Fruit fly (Drosophila melanogaster) whole organism, embryonic: Measurements from ENCODE around the gene Coq7.

Experiments used
- ATbp ChIP-seq: fragments of 200-800 bp; sonication (Bioruptor generic); optimal IDR thresholded peaks from 2 replicates; lab custom pipeline; 2017; ENCODE audit warnings: missing biosample characterization, mild to moderate bottlenecking, missing genetic modification characterization, missing genetic modification reagents
- Asciz ChIP-seq: fragments of 200-800 bp; sonication (Bioruptor generic); optimal IDR thresholded peaks from 2 replicates; lab custom pipeline; 2017; ENCODE audit warnings: missing biosample characterization, mild to moderate bottlenecking, missing genetic modification characterization, missing genetic modification reagents
- Atf3 ChIP-seq: fragments of 200-800 bp; sonication (Bioruptor generic); optimal IDR thresholded peaks from 3 replicates; lab custom pipeline; 2016; ENCODE audit warnings: missing biosample characterization, missing genetic modification characterization
- BtbVII ChIP-seq: fragments of 200-800 bp; sonication (Bioruptor generic); optimal IDR thresholded peaks from 3 replicates; lab custom pipeline; 2017; ENCODE audit warnings: missing biosample characterization, mild to moderate bottlenecking, missing genetic modification characterization
- CG10565 ChIP-seq: fragments of 200-800 bp; sonication (Bioruptor generic); optimal IDR thresholded peaks from 3 replicates; lab custom pipeline; 2016; ENCODE audit warnings: missing biosample characterization, mild to moderate bottlenecking, missing genetic modification characterization
- CG12219 ChIP-seq: fragments of 200-800 bp; sonication (Bioruptor generic); optimal IDR thresholded peaks from 3 replicates; lab custom pipeline; 2018; ENCODE audit warnings: missing biosample characterization, mild to moderate bottlenecking, missing genetic modification characterization
- CG17328 ChIP-seq: fragments of 200-800 bp; sonication (Bioruptor generic); IDR thresholded peaks from 2 replicates; pipeline ENCODE4 v1.3.6; 2022; ENCODE audit warnings: missing biosample characterization, missing genetic modification characterization
- CG17912 ChIP-seq: fragments of 200-800 bp; sonication (Bioruptor generic); optimal IDR thresholded peaks from 2 replicates; lab custom pipeline; 2018; ENCODE audit warnings: missing biosample characterization, mild to moderate bottlenecking, missing genetic modification characterization
- CG2129 ChIP-seq: fragments of 200-800 bp; sonication (Bioruptor generic); IDR thresholded peaks from 2 replicates; pipeline ENCODE4 v1.3.6; 2022; ENCODE audit warnings: missing biosample characterization, missing genetic modification characterization; ENCODE audit not compliant: partially characterized antibody
- CG2202 ChIP-seq: fragments of 200-800 bp; sonication (Bioruptor generic); optimal IDR thresholded peaks from 2 replicates; lab custom pipeline; 2018; ENCODE audit warnings: missing biosample characterization, mild to moderate bottlenecking, missing genetic modification characterization
- CG31365 ChIP-seq: fragments of 200-800 bp; sonication (Bioruptor generic); optimal IDR thresholded peaks from 2 replicates; lab custom pipeline; 2018; ENCODE audit warnings: missing biosample characterization, mild to moderate bottlenecking, missing genetic modification characterization
- CG32767 ChIP-seq: fragments of 200-800 bp; sonication (Bioruptor generic); IDR thresholded peaks from 2 replicates; pipeline ENCODE4 v1.3.6; 2022; ENCODE audit warnings: missing biosample characterization, missing genetic modification characterization
- CG3281 ChIP-seq: fragments of 200-800 bp; sonication (Bioruptor generic); optimal IDR thresholded peaks from 3 replicates; lab custom pipeline; 2017; ENCODE audit warnings: missing biosample characterization, mild to moderate bottlenecking, missing genetic modification characterization
- CG34224 ChIP-seq: fragments of 200-800 bp; sonication (Bioruptor generic); IDR thresholded peaks from 3 replicates; pipeline ENCODE4 v1.3.6; 2022; ENCODE audit warnings: missing biosample characterization, missing genetic modification characterization; ENCODE audit not compliant: partially characterized antibody
- CG3847 ChIP-seq: fragments of 200-800 bp; sonication (Bioruptor generic); IDR thresholded peaks from 2 replicates; pipeline ENCODE4 v1.3.6; 2022; ENCODE audit warnings: missing biosample characterization, missing genetic modification characterization
- CG42726 ChIP-seq: fragments of 200-800 bp; sonication (Bioruptor generic); IDR thresholded peaks from 2 replicates; pipeline ENCODE4 v1.3.6; 2022; ENCODE audit warnings: missing biosample characterization, missing genetic modification characterization; ENCODE audit not compliant: partially characterized antibody
- CG4617 ChIP-seq: fragments of 200-800 bp; sonication (Bioruptor generic); optimal IDR thresholded peaks from 3 replicates; lab custom pipeline; 2016; ENCODE audit warnings: missing biosample characterization, missing genetic modification characterization, borderline replicate concordance
- CG4854 ChIP-seq: fragments of 200-800 bp; sonication (Bioruptor generic); optimal IDR thresholded peaks from 2 replicates; lab custom pipeline; 2016; ENCODE audit warnings: missing biosample characterization, missing genetic modification characterization, inconsistent platforms
- CG6813 ChIP-seq: fragments of 200-800 bp; sonication (Bioruptor generic); optimal IDR thresholded peaks from 2 replicates; lab custom pipeline; 2017; ENCODE audit warnings: missing biosample characterization, missing genetic modification characterization, mild to moderate bottlenecking, moderate library complexity, missing genetic modification reagents
- CG8924 ChIP-seq: fragments of 200-800 bp; optimal IDR thresholded peaks from 3 replicates; lab custom pipeline; 2019; ENCODE audit warnings: missing biosample characterization, mild to moderate bottlenecking, missing genetic modification characterization, moderate library complexity
- CG9932 ChIP-seq: fragments of 200-800 bp; sonication (Bioruptor generic); IDR thresholded peaks from 2 replicates; pipeline ENCODE4 v1.3.6; 2022; ENCODE audit warnings: missing biosample characterization, missing genetic modification characterization
- E2f2 ChIP-seq: fragments of 200-800 bp; sonication (Bioruptor generic); IDR thresholded peaks from 2 replicates; pipeline ENCODE4 v1.3.6; 2022; ENCODE audit warnings: missing biosample characterization, missing genetic modification characterization
- Fer1 ChIP-seq: fragments of 200-800 bp; sonication (Bioruptor generic); optimal IDR thresholded peaks from 2 replicates; lab custom pipeline; 2017; ENCODE audit warnings: missing biosample characterization, mild to moderate bottlenecking, missing genetic modification characterization
- H15 ChIP-seq: fragments of 200-800 bp; sonication (Bioruptor generic); IDR thresholded peaks from 3 replicates; pipeline ENCODE4 v1.3.6; 2022; ENCODE audit warnings: missing biosample characterization, missing genetic modification characterization
- MTF-1 ChIP-seq: fragments of 200-800 bp; sonication (Bioruptor generic); optimal IDR thresholded peaks from 2 replicates; lab custom pipeline; 2018; ENCODE audit warnings: missing biosample characterization, mild to moderate bottlenecking, missing genetic modification characterization, borderline replicate concordance
- Meics ChIP-seq: fragments of 200-800 bp; sonication (Bioruptor generic); optimal IDR thresholded peaks from 2 replicates; lab custom pipeline; 2017; ENCODE audit warnings: missing biosample characterization, mild to moderate bottlenecking, missing genetic modification characterization
- Opbp ChIP-seq: fragments of 200-800 bp; sonication (Bioruptor generic); IDR thresholded peaks from 3 replicates; pipeline ENCODE4 v1.3.6; 2022; ENCODE audit warnings: missing biosample characterization, missing genetic modification characterization; ENCODE audit not compliant: partially characterized antibody
- Rfx ChIP-seq: fragments of 200-800 bp; sonication (Bioruptor generic); IDR thresholded peaks from 2 replicates; pipeline ENCODE4 v1.3.6; 2022; ENCODE audit warnings: missing biosample characterization, missing genetic modification characterization
- cad ChIP-seq: fragments of >200 bp; optimal IDR thresholded peaks from 2 replicates; lab custom pipeline; 2017; ENCODE audit warnings: missing biosample characterization, missing genetic modification characterization
- cato ChIP-seq: fragments of 200-800 bp; sonication (Bioruptor generic); optimal IDR thresholded peaks from 2 replicates; lab custom pipeline; 2016; ENCODE audit warnings: missing biosample characterization, missing genetic modification characterization, borderline replicate concordance
- dimm ChIP-seq: fragments of 200-800 bp; sonication (Bioruptor generic); IDR thresholded peaks from 2 replicates; pipeline ENCODE4 v1.3.6; 2022; ENCODE audit warnings: missing biosample characterization, missing genetic modification characterization
- dysf ChIP-seq: fragments of 200-800 bp; sonication (Bioruptor generic); IDR thresholded peaks from 3 replicates; pipeline ENCODE4 v1.3.6; 2022; ENCODE audit warnings: missing biosample characterization, missing genetic modification characterization
- fu2 ChIP-seq: fragments of 200-800 bp; sonication (Bioruptor generic); optimal IDR thresholded peaks from 2 replicates; lab custom pipeline; 2016; ENCODE audit warnings: missing biosample characterization, missing genetic modification characterization
- gce ChIP-seq: fragments of 200-800 bp; sonication (Bioruptor generic); IDR thresholded peaks from 3 replicates; pipeline ENCODE4 v1.3.6; 2022; ENCODE audit warnings: missing biosample characterization, missing genetic modification characterization
- hkb ChIP-seq, 2 experiments: fragments of 200-800 bp in 1 of 2; fragments of >200 bp in 1 of 2; sonication (Bioruptor generic) in 1 of 2; IDR thresholded peaks in 1 of 2; optimal IDR thresholded peaks in 1 of 2; 2 replicates each; pipeline versions ENCODE4 v1.3.6 to Lab custom; 2017 to 2022; ENCODE audit warnings: missing biosample characterization in 1 of 2, missing genetic modification characterization in 1 of 2
- kay ChIP-seq: fragments of 200-800 bp; sonication (Bioruptor generic); optimal IDR thresholded peaks from 2 replicates; lab custom pipeline; 2016; ENCODE audit warnings: missing biosample characterization, missing genetic modification characterization
- lilli ChIP-seq: fragments of 200-800 bp; sonication (Bioruptor generic); optimal IDR thresholded peaks from 3 replicates; lab custom pipeline; 2016; ENCODE audit warnings: missing biosample characterization, missing genetic modification characterization
- lola ChIP-seq, 3 experiments: fragments of >200 bp in 2 of 3; fragments of 200-800 bp in 1 of 3; sonication (Bioruptor generic) in 1 of 3; optimal IDR thresholded peaks; 2 replicates each; lab custom pipeline; 2017 to 2019; ENCODE audit warnings: missing biosample characterization in 3 of 3, missing genetic modification characterization in 3 of 3, mild to moderate bottlenecking in 1 of 3, moderate library complexity in 1 of 3
- maf-S ChIP-seq: fragments of 200-800 bp; sonication (Bioruptor generic); optimal IDR thresholded peaks from 2 replicates; lab custom pipeline; 2016; ENCODE audit warnings: missing biosample characterization, missing genetic modification characterization
- odd ChIP-seq: fragments of 200-800 bp; sonication (Bioruptor generic); optimal IDR thresholded peaks from 2 replicates; lab custom pipeline; 2017; ENCODE audit warnings: missing biosample characterization, mild to moderate bottlenecking, missing genetic modification characterization
- pros ChIP-seq: fragments of 200-800 bp; sonication (Bioruptor generic); optimal IDR thresholded peaks from 3 replicates; lab custom pipeline; 2019; ENCODE audit warnings: missing biosample characterization, mild to moderate bottlenecking, missing genetic modification characterization, moderate library complexity
- sna ChIP-seq: fragments of 200-800 bp; sonication (Bioruptor generic); IDR thresholded peaks from 2 replicates; pipeline ENCODE4 v1.3.6; 2022; ENCODE audit warnings: missing biosample characterization, missing genetic modification characterization; ENCODE audit not compliant: partially characterized antibody
- stc ChIP-seq: fragments of 200-800 bp; sonication (Bioruptor generic); IDR thresholded peaks from 2 replicates; pipeline ENCODE4 v1.3.6; 2022; ENCODE audit warnings: missing biosample characterization, missing genetic modification characterization
- tgo ChIP-seq: fragments of 200-800 bp; sonication (Bioruptor generic); IDR thresholded peaks from 3 replicates; pipeline ENCODE4 v1.3.6; 2022; ENCODE audit warnings: missing biosample characterization, missing genetic modification characterization
- trh ChIP-seq: fragments of 200-800 bp; sonication (Bioruptor generic); optimal IDR thresholded peaks from 2 replicates; lab custom pipeline; 2016; ENCODE audit warnings: missing biosample characterization, missing genetic modification characterization
- ttk ChIP-seq: fragments of 200-800 bp; sonication (Bioruptor generic); IDR thresholded peaks from 2 replicates; pipeline ENCODE4 v2.1.2; 2022; ENCODE audit warnings: missing biosample characterization, missing genetic modification characterization
- tup ChIP-seq: fragments of 200-800 bp; sonication (Bioruptor generic); optimal IDR thresholded peaks from 2 replicates; lab custom pipeline; 2016; ENCODE audit warnings: missing biosample characterization, mild to moderate bottlenecking, missing genetic modification characterization, moderate library complexity
- twi ChIP-seq: fragments of 200-800 bp; optimal IDR thresholded peaks from 2 replicates; lab custom pipeline; 2019; ENCODE audit warnings: missing biosample characterization, mild to moderate bottlenecking, missing genetic modification characterization, moderate library complexity
- unc-4 ChIP-seq: fragments of 200-800 bp; sonication (Bioruptor generic); IDR thresholded peaks from 2 replicates; pipeline ENCODE4 v1.3.6; 2022; ENCODE audit warnings: missing biosample characterization, missing genetic modification characterization; ENCODE audit not compliant: partially characterized antibody

Gene Coq7

dm6 chrX:6793390-6793789 lies 22.4 kb downstream of the Coq7 start (continued):
- peak; percentile 75; the same call in 2 of the 3 replicates for TF ChIP-seq gce (GFP tag; lab: Robert Waterston, UW)
- peak; percentile 54 for TF ChIP-seq BtbVII
- peak; percentile 57; the same call in 1 of the 2 replicates for TF ChIP-seq dimm (GFP tag; lab: Robert Waterston, UW)
- no peak for TF ChIP-seq kay (GFP tag; lab: Kevin White, UChicago)
- peak; percentile 44 for TF ChIP-seq maf-S (GFP tag; lab: Kevin White, UChicago)
- peak; percentile 87 for TF ChIP-seq CG9932
- peak; percentile 91 for TF ChIP-seq Rfx
- TF ChIP-seq hkb (optimal IDR thresholded peaks at IDR 0.05; lab: Kevin White, UChicago), result no peak
- TF ChIP-seq hkb (GFP tag; IDR thresholded peaks at IDR 0.05; lab: Robert Waterston, UW), result peak; percentile 61; the same call in 1 of the 2 replicates
- TF ChIP-seq CG12219 (GFP tag; lab: Kevin White, UChicago), result peak; percentile 59
- TF ChIP-seq pros (GFP tag; lab: Kevin White, UChicago), result no peak
- TF ChIP-seq MTF-1, result no peak
- peak; percentile 73 for TF ChIP-seq fu2 (GFP tag; lab: Kevin White, UChicago)
- peak; percentile 52 for TF ChIP-seq CG31365 (tag; lab: Kevin White, UChicago)
- no peak for TF ChIP-seq lola (GFP tag; optimal IDR thresholded peaks at IDR 0.05; lab: Kevin White, UChicago)
- no peak for TF ChIP-seq twi
- peak; percentile 75 for TF ChIP-seq Meics
- peak; percentile 73 for TF ChIP-seq stc
- TF ChIP-seq CG2129 (GFP tag; lab: Robert Waterston, UW), result no peak
- TF ChIP-seq CG32767 (GFP tag; lab: Robert Waterston, UW), result peak; percentile 30; the same call in 1 of the 2 replicates
- TF ChIP-seq Fer1 (GFP tag; lab: Kevin White, UChicago), result peak; percentile 64
- no peak for TF ChIP-seq cad (GFP tag; lab: Kevin White, UChicago)
- TF ChIP-seq CG3847 (GFP tag; lab: Robert Waterston, UW), result peak; percentile 70
- peak; percentile 39; the same call in 1 of the 2 replicates for TF ChIP-seq E2f2
- TF ChIP-seq CG3281 (GFP tag; lab: Kevin White, UChicago), result peak; percentile 74
- TF ChIP-seq CG4617, result peak; percentile 11
- peak; percentile 15 for TF ChIP-seq trh (GFP tag; lab: Kevin White, UChicago)
- TF ChIP-seq CG4854 (GFP tag; lab: Kevin White, UChicago), result peak; percentile 32
- TF ChIP-seq Asciz (GFP tag; lab: Kevin White, UChicago), result peak; percentile 54
- TF ChIP-seq tgo, result peak; percentile 72
- peak; percentile 85 for TF ChIP-seq dysf
- no peak for TF ChIP-seq Atf3 (GFP tag; lab: Kevin White, UChicago)
- TF ChIP-seq CG17912 (GFP tag; lab: Kevin White, UChicago), result no peak
- peak; percentile 63 for TF ChIP-seq H15
- TF ChIP-seq CG34224, result no peak
- no peak for TF ChIP-seq Opbp (GFP tag; lab: Robert Waterston, UW)
- no peak for TF ChIP-seq CG42726 (GFP tag; lab: Robert Waterston, UW)
- TF ChIP-seq ttk (GFP tag; lab: Robert Waterston, UW), result peak; percentile 76
- no peak for TF ChIP-seq unc-4 (GFP tag; lab: Robert Waterston, UW)
- TF ChIP-seq CG10565, result no peak
- TF ChIP-seq tup (GFP tag; lab: Kevin White, UChicago), result peak; percentile 5
- peak; percentile 68 for TF ChIP-seq CG17328
- TF ChIP-seq cato, result peak; percentile 43
- TF ChIP-seq CG6813 (GFP tag; lab: Kevin White, UChicago), result peak; percentile 39
- peak; percentile 75 for TF ChIP-seq lilli
- peak; percentile 14 for TF ChIP-seq CG8924 (tag; lab: Kevin White, UChicago)
- TF ChIP-seq CG2202, result no peak
- TF ChIP-seq ATbp, result peak; percentile 62
- TF ChIP-seq odd (GFP tag; lab: Kevin White, UChicago), result peak; percentile 34
- no peak for TF ChIP-seq sna (GFP tag; lab: Robert Waterston, UW)
